Worm (Caenorhabditis elegans): Measurements from ENCODE around the gene msp-31.
A peak's percentile ranks its signal among the peaks of the same experiment; 100 is the strongest.
"Not testable (repeated sequence)": the region's sequence is repeated elsewhere in the genome, so short reads cannot be mapped to it uniquely, and the experiment has no call there.

The msp-31 gene

ce11 chrII:4916462-4916861 lies at the start of gene msp-31:
TSS of gene msp-31 (minus strand) at chrII:4916562.
- not testable (repeated sequence) for TF ChIP-seq ama-1 (optimal IDR thresholded peaks at IDR 0.05); ama-1 (GFP tag; optimal IDR thresholded peaks at IDR 0.05); sdz-38 (tag; optimal IDR thresholded peaks at IDR 0.05); egrh-3 (GFP tag; IDR thresholded peaks at IDR 0.05)

- TF ChIP-seq nhr-80 (tag; optimal IDR thresholded peaks at IDR 0.05) (peak; percentile 45), C06A6.2 (GFP tag; conservative IDR thresholded peaks at IDR 0.05) (no peak)
Measured at ce11 chrII:4960690-4961089, 44.3 kb upstream of the msp-31 start.

ce11 chrII:4959719-4960118 lies 43.4 kb upstream of the msp-31 start, which contains the start of gene ulp-2:
TSS of gene ulp-2 (minus strand) at chrII:4959876.
- TF ChIP-seq ceh-100 (GFP tag; IDR thresholded peaks at IDR 0.05) (no peak), ztf-3 (GFP tag; optimal IDR thresholded peaks at IDR 0.05) (no peak), hmg-1.2 (GFP tag; IDR thresholded peaks at IDR 0.05) (peak; percentile 15; the same call in 1 of the 2 replicates), F55B11.4 (tag; optimal IDR thresholded peaks at IDR 0.05; ENCODE audit: borderline replicate concordance, insufficient read depth) (no peak)

ce11 chrII:4955353-4955752 lies 39.0 kb upstream of the msp-31 start, which contains the start of gene pbs-3:
TSS of gene pbs-3 (minus strand) at chrII:4955427.
- TF ChIP-seq madf-3 (GFP tag; IDR thresholded peaks at IDR 0.05) (no peak), lir-1 (GFP tag; conservative IDR thresholded peaks at IDR 0.05) (no peak), attf-6 (GFP tag; IDR thresholded peaks at IDR 0.05) (no peak), ZK185.1 (tag; optimal IDR thresholded peaks at IDR 0.05; ENCODE audit: poor library complexity, severe bottlenecking) (no peak), rpc-1 (optimal IDR thresholded peaks at IDR 0.05) (peak; percentile 1), rpc-1 (tag; optimal IDR thresholded peaks at IDR 0.05) (no peak), K12H6.12 (tag; optimal IDR thresholded peaks at IDR 0.05) (peak; percentile 19), athp-1 (tag; optimal IDR thresholded peaks at IDR 0.05) (no peak), unc-130 (GFP tag; optimal IDR thresholded peaks at IDR 0.05) (peak; percentile 9), attf-3 (GFP tag; conservative IDR thresholded peaks at IDR 0.05) (0 out of 2 replicates have a peak, but pooled peaks have one; percentile 47), snpc-1.3 (tag; optimal IDR thresholded peaks at IDR 0.05; ENCODE audit: insufficient read depth) (peak; percentile 34), nhr-80 (tag; optimal IDR thresholded peaks at IDR 0.05) (peak; percentile 44), F23B12.7 (tag; optimal IDR thresholded peaks at IDR 0.05; ENCODE audit: insufficient read depth) (peak; percentile 85), lsl-1 (GFP tag; optimal IDR thresholded peaks at IDR 0.05) (peak; percentile 30), hmg-1.2 (GFP tag; IDR thresholded peaks at IDR 0.05) (peak; percentile 5; the same call in 1 of the 2 replicates), F52B5.7 (tag; optimal IDR thresholded peaks at IDR 0.05) (no peak), F49E8.2 (tag; optimal IDR thresholded peaks at IDR 0.05; ENCODE audit: insufficient read depth) (peak; percentile 48), attf-5 (GFP tag; optimal IDR thresholded peaks at IDR 0.05) (peak; percentile 81), efl-1 (GFP tag; optimal IDR thresholded peaks at IDR 0.05) (no peak), rcor-1 (GFP tag; IDR thresholded peaks at IDR 0.05) (peak; percentile 33; the same call in 1 of the 2 replicates), C17E4.6 (GFP tag; IDR thresholded peaks at IDR 0.05) (no peak), pbrm-1 (GFP tag; IDR thresholded peaks at IDR 0.05) (peak; percentile 41; the same call in 1 of the 2 replicates), mcd-1 (GFP tag; IDR thresholded peaks at IDR 0.05) (peak; percentile 64), him-1 (tag; optimal IDR thresholded peaks at IDR 0.05) (no peak), aptf-2 (GFP tag; conservative IDR thresholded peaks at IDR 0.05) (0 out of 2 replicates have a peak, but pooled peaks have one; percentile 44), pha-4 (tag; optimal IDR thresholded peaks at IDR 0.05) (peak; percentile 13), Y53G8AR.9 (GFP tag; conservative IDR thresholded peaks at IDR 0.05) (peak; percentile 31; the same call in 1 of the 2 replicates), D2030.7 (GFP tag; IDR thresholded peaks at IDR 0.05) (peak; percentile 61), ceh-58 (GFP tag; IDR thresholded peaks at IDR 0.05) (no peak), dpl-1 (GFP tag; optimal IDR thresholded peaks at IDR 0.05) (peak; percentile 7), dox-1 (GFP tag; IDR thresholded peaks at IDR 0.05) (peak; percentile 53; the same call in 1 of the 2 replicates), snpc-4 (GFP tag; optimal IDR thresholded peaks at IDR 0.05) (no peak), snpc-4 (tag; optimal IDR thresholded peaks at IDR 0.05) (peak in 1 of 4 experiments; percentile 16), ceh-100 (GFP tag; IDR thresholded peaks at IDR 0.05) (peak; percentile 93), lin-35 (GFP tag; optimal IDR thresholded peaks at IDR 0.05) (peak in 1 of 3 experiments; percentile 27), F57A8.1 (GFP tag; optimal IDR thresholded peaks at IDR 0.05) (no peak)
